Worm (Caenorhabditis elegans) whole organism, mixed stage, embryonic: ENCODE results near the gene F11D5.7.

Experiments
- M03D4.4 ChIP-seq: sonication (generic microtip); optimal IDR thresholded peaks from 2 replicates; lab custom pipeline; 2017; ENCODE audit warnings: mild to moderate bottlenecking, missing genetic modification characterization, missing compliant biosample characterization
- bed-3 ChIP-seq: fragments of 200-800 bp; sonication (Bioruptor generic); optimal IDR thresholded peaks from 3 replicates; lab custom pipeline; 2018; ENCODE audit warnings: mild to moderate bottlenecking, missing genetic modification characterization, moderate library complexity, missing compliant biosample characterization
- blmp-1 ChIP-seq: fragments of 150-350 bp; optimal IDR thresholded peaks from 2 replicates; lab custom pipeline; 2014; ENCODE audit warnings: missing biosample characterization, missing genetic modification characterization
- ceh-39 ChIP-seq: fragments of 150-350 bp; optimal IDR thresholded peaks from 2 replicates; lab custom pipeline; 2014; ENCODE audit warnings: missing biosample characterization, missing genetic modification characterization
- ceh-43 ChIP-seq: fragments of 200-800 bp; sonication (Bioruptor generic); optimal IDR thresholded peaks from 2 replicates; lab custom pipeline; 2018; ENCODE audit warnings: mild to moderate bottlenecking, missing genetic modification characterization, moderate library complexity, missing compliant biosample characterization
- ceh-83 ChIP-seq: fragments of 200-800 bp; sonication (Bioruptor generic); optimal IDR thresholded peaks from 2 replicates; lab custom pipeline; 2018; ENCODE audit warnings: mild to moderate bottlenecking, missing genetic modification characterization, missing compliant biosample characterization
- ces-1 ChIP-seq: fragments of 150-350 bp; optimal IDR thresholded peaks from 2 replicates; lab custom pipeline; 2014; ENCODE audit warnings: missing biosample characterization, missing genetic modification reagents, missing genetic modification characterization
- cnd-1 ChIP-seq: fragments of 200-800 bp; sonication (Bioruptor generic); optimal IDR thresholded peaks from 2 replicates; lab custom pipeline; 2018; ENCODE audit warnings: mild to moderate bottlenecking, missing genetic modification characterization, missing compliant biosample characterization
- drap-1 ChIP-seq: fragments of 200-800 bp; sonication (Bioruptor generic); optimal IDR thresholded peaks from 3 replicates; lab custom pipeline; 2018; ENCODE audit warnings: mild to moderate bottlenecking, missing genetic modification characterization, missing compliant biosample characterization
- elt-1 ChIP-seq: sonication (generic microtip); optimal IDR thresholded peaks from 2 replicates; lab custom pipeline; 2017; ENCODE audit warnings: missing genetic modification characterization, mild to moderate bottlenecking, missing compliant biosample characterization, antibody characterized with exemption, moderate library complexity, borderline replicate concordance; ENCODE audit not compliant: insufficient read depth
- elt-3 ChIP-seq: fragments of 150-350 bp; optimal IDR thresholded peaks from 2 replicates; lab custom pipeline; 2014; ENCODE audit warnings: missing biosample characterization, missing genetic modification characterization
- flh-1 ChIP-seq: fragments of 200-800 bp; sonication (Bioruptor generic); optimal IDR thresholded peaks from 2 replicates; lab custom pipeline; 2018; ENCODE audit warnings: mild to moderate bottlenecking, missing genetic modification characterization, moderate library complexity, missing compliant biosample characterization
- ham-2 ChIP-seq: fragments of 200-800 bp; sonication (Bioruptor generic); optimal IDR thresholded peaks from 2 replicates; lab custom pipeline; 2018; ENCODE audit warnings: mild to moderate bottlenecking, missing genetic modification characterization, missing compliant biosample characterization
- hlh-1 ChIP-seq: fragments of 150-350 bp; optimal IDR thresholded peaks from 2 replicates; lab custom pipeline; 2014; ENCODE audit warnings: missing biosample characterization, missing genetic modification reagents, missing genetic modification characterization
- lin-13 ChIP-seq: fragments of 150-350 bp; optimal IDR thresholded peaks from 2 replicates; lab custom pipeline; 2014; ENCODE audit warnings: missing biosample characterization, missing genetic modification characterization
- lin-32 ChIP-seq: fragments of 200-800 bp; sonication (Bioruptor generic); optimal IDR thresholded peaks from 2 replicates; lab custom pipeline; 2018; ENCODE audit warnings: mild to moderate bottlenecking, missing genetic modification characterization, missing compliant biosample characterization
- lsy-2 ChIP-seq: fragments of 150-350 bp; optimal IDR thresholded peaks from 2 replicates; lab custom pipeline; 2014; ENCODE audit warnings: missing biosample characterization, missing genetic modification characterization
- mab-5 ChIP-seq: fragments of 150-350 bp; optimal IDR thresholded peaks from 2 replicates; lab custom pipeline; 2014; ENCODE audit warnings: missing biosample characterization, missing genetic modification characterization
- mep-1 ChIP-seq: fragments of 150-350 bp; optimal IDR thresholded peaks from 2 replicates; lab custom pipeline; 2017; ENCODE audit warnings: missing biosample characterization, missing genetic modification reagents, missing genetic modification characterization, inconsistent platforms
- mls-2 ChIP-seq: sonication (generic microtip); optimal IDR thresholded peaks from 2 replicates; lab custom pipeline; 2016; ENCODE audit warnings: mild to moderate bottlenecking, missing genetic modification characterization, moderate library complexity, missing compliant biosample characterization
- nhr-12 ChIP-seq: fragments of 150-350 bp; optimal IDR thresholded peaks from 2 replicates; lab custom pipeline; 2014; ENCODE audit warnings: missing biosample characterization, missing genetic modification characterization
- nhr-2 ChIP-seq: fragments of 150-350 bp; optimal IDR thresholded peaks from 2 replicates; lab custom pipeline; 2014; ENCODE audit warnings: missing biosample characterization, missing genetic modification characterization
- nhr-237 ChIP-seq: fragments of 150-350 bp; optimal IDR thresholded peaks from 2 replicates; lab custom pipeline; 2014; ENCODE audit warnings: missing biosample characterization, missing genetic modification characterization
- nhr-28 ChIP-seq: fragments of 150-350 bp; optimal IDR thresholded peaks from 2 replicates; lab custom pipeline; 2014; ENCODE audit warnings: missing biosample characterization, missing genetic modification characterization
- nhr-76 ChIP-seq: sonication (generic microtip); optimal IDR thresholded peaks from 2 replicates; lab custom pipeline; 2017; ENCODE audit warnings: missing biosample characterization, missing genetic modification characterization
- pha-4 ChIP-seq: fragments of 150-350 bp; optimal IDR thresholded peaks from 2 replicates; lab custom pipeline; 2018; ENCODE audit warnings: missing biosample characterization, missing genetic modification reagents, missing genetic modification characterization
- sem-2 ChIP-seq: fragments of 200-800 bp; sonication (Bioruptor generic); optimal IDR thresholded peaks from 2 replicates; lab custom pipeline; 2018; ENCODE audit warnings: mild to moderate bottlenecking, missing genetic modification characterization, missing compliant biosample characterization
- snpc-4 ChIP-seq: fragments of 150-350 bp; optimal IDR thresholded peaks from 2 replicates; lab custom pipeline; 2014; ENCODE audit warnings: missing biosample characterization, missing genetic modification characterization
- sptf-1 ChIP-seq: sonication (generic microtip); optimal IDR thresholded peaks from 2 replicates; lab custom pipeline; 2017; ENCODE audit warnings: mild to moderate bottlenecking, missing genetic modification characterization, moderate library complexity, missing compliant biosample characterization
- tbx-8 ChIP-seq: fragments of 200-800 bp; sonication (Bioruptor generic); optimal IDR thresholded peaks from 2 replicates; lab custom pipeline; 2018; ENCODE audit warnings: mild to moderate bottlenecking, missing genetic modification characterization, moderate library complexity, missing compliant biosample characterization
- unc-120 ChIP-seq: sonication (generic microtip); optimal IDR thresholded peaks from 2 replicates; lab custom pipeline; 2017; ENCODE audit warnings: missing genetic modification characterization, missing compliant biosample characterization; ENCODE audit not compliant: poor library complexity, severe bottlenecking
- unc-39 ChIP-seq: fragments of 150-350 bp; optimal IDR thresholded peaks from 2 replicates; lab custom pipeline; 2014; ENCODE audit warnings: missing biosample characterization, missing genetic modification characterization
- unc-62 ChIP-seq: fragments of 150-350 bp; optimal IDR thresholded peaks from 2 replicates; lab custom pipeline; 2014; ENCODE audit warnings: missing biosample characterization, missing genetic modification reagents, missing genetic modification characterization
- zip-8 ChIP-seq: fragments of 150-350 bp; optimal IDR thresholded peaks from 2 replicates; lab custom pipeline; 2014; ENCODE audit warnings: missing biosample characterization, missing genetic modification characterization
- ztf-11 ChIP-seq: fragments of 150-350 bp; optimal IDR thresholded peaks from 2 replicates; lab custom pipeline; 2014; ENCODE audit warnings: missing biosample characterization, missing genetic modification characterization

The F11D5.7 gene

ce11 chrX:3343620-3344197 lies 39.5 kb downstream of the F11D5.7 start:
- TF ChIP-seq flh-1 (GFP tag; lab: Kevin White, UChicago): no peak
- TF ChIP-seq ztf-11: no peak
- no peak for TF ChIP-seq zip-8
- TF ChIP-seq nhr-76 (tag; lab: Kevin White, UChicago): no peak
- TF ChIP-seq bed-3 (GFP tag; lab: Kevin White, UChicago): no peak
- no peak for TF ChIP-seq ceh-39 (tag; lab: Kevin White, UChicago)
- TF ChIP-seq pha-4 (tag; lab: Kevin White, UChicago): no peak
- peak; percentile 18 for TF ChIP-seq unc-120 (tag; lab: Kevin White, UChicago)
- TF ChIP-seq tbx-8: no peak
- TF ChIP-seq sem-2 (GFP tag; lab: Kevin White, UChicago): no peak
- TF ChIP-seq hlh-1: no peak
- TF ChIP-seq sptf-1 (tag; lab: Kevin White, UChicago): peak; percentile 41
- TF ChIP-seq ham-2 (GFP tag; lab: Kevin White, UChicago): no peak
- no peak for TF ChIP-seq ceh-83 (GFP tag; lab: Kevin White, UChicago)
- no peak for TF ChIP-seq mab-5 (tag; lab: Kevin White, UChicago)
- TF ChIP-seq cnd-1 (tag; lab: Kevin White, UChicago): no peak
- TF ChIP-seq nhr-237: no peak
- TF ChIP-seq nhr-28 (tag; lab: Kevin White, UChicago): no peak
- no peak for TF ChIP-seq ces-1 (GFP tag; lab: Kevin White, UChicago)
- TF ChIP-seq M03D4.4 (tag; lab: Kevin White, UChicago): peak; percentile 0
- TF ChIP-seq lsy-2 (tag; lab: Kevin White, UChicago): no peak
- TF ChIP-seq elt-3 (tag; lab: Kevin White, UChicago): no peak
- no peak for TF ChIP-seq ceh-43 (GFP tag; lab: Kevin White, UChicago)
- TF ChIP-seq unc-39 (tag; lab: Kevin White, UChicago): no peak
- TF ChIP-seq blmp-1 (tag; lab: Kevin White, UChicago): no peak
- TF ChIP-seq elt-1 (tag; lab: Kevin White, UChicago): peak; percentile 92
- TF ChIP-seq, all 35 proteins: peak for 4

- TF ChIP-seq unc-120 (tag; lab: Kevin White, UChicago): peak; percentile 47
- TF ChIP-seq lin-13 (tag; lab: Kevin White, UChicago): peak; percentile 35
- TF ChIP-seq ces-1 (GFP tag; lab: Kevin White, UChicago): no peak
- TF ChIP-seq M03D4.4 (tag; lab: Kevin White, UChicago): peak; percentile 85
- peak; percentile 38 for TF ChIP-seq tbx-8
- no peak for TF ChIP-seq elt-1 (tag; lab: Kevin White, UChicago)
- TF ChIP-seq snpc-4 (tag; lab: Kevin White, UChicago): no peak
- no peak for TF ChIP-seq mab-5 (tag; lab: Kevin White, UChicago)
- TF ChIP-seq mep-1: no peak
- peak; percentile 51 for TF ChIP-seq bed-3 (GFP tag; lab: Kevin White, UChicago)
- TF ChIP-seq nhr-2: no peak
- no peak for TF ChIP-seq pha-4 (tag; lab: Kevin White, UChicago)
- TF ChIP-seq lsy-2 (tag; lab: Kevin White, UChicago): no peak
- peak; percentile 24 for TF ChIP-seq flh-1 (GFP tag; lab: Kevin White, UChicago)
- peak; percentile 72 for TF ChIP-seq sem-2 (GFP tag; lab: Kevin White, UChicago)
- no peak for TF ChIP-seq unc-62
- TF ChIP-seq ceh-39 (tag; lab: Kevin White, UChicago): no peak
- TF ChIP-seq elt-3 (tag; lab: Kevin White, UChicago): no peak
- TF ChIP-seq nhr-28 (tag; lab: Kevin White, UChicago): no peak
- TF ChIP-seq cnd-1 (tag; lab: Kevin White, UChicago): peak; percentile 82
- no peak for TF ChIP-seq unc-39 (tag; lab: Kevin White, UChicago)
- peak; percentile 24 for TF ChIP-seq ham-2 (GFP tag; lab: Kevin White, UChicago)
- peak; percentile 78 for TF ChIP-seq ceh-83 (GFP tag; lab: Kevin White, UChicago)
- TF ChIP-seq drap-1 (GFP tag; lab: Kevin White, UChicago): peak; percentile 78
- TF ChIP-seq lin-32 (GFP tag; lab: Kevin White, UChicago): peak; percentile 42
- peak; percentile 45 for TF ChIP-seq ceh-43 (GFP tag; lab: Kevin White, UChicago)
- no peak for TF ChIP-seq zip-8
- peak; percentile 11 for TF ChIP-seq hlh-1
- TF ChIP-seq mls-2 (tag; lab: Kevin White, UChicago): peak; percentile 82
- no peak for TF ChIP-seq nhr-237
- peak; percentile 79 for TF ChIP-seq sptf-1 (tag; lab: Kevin White, UChicago)
- TF ChIP-seq nhr-12: no peak
Observed at ce11 chrX:3347904-3348441, 43.8 kb downstream of the F11D5.7 start, which contains the start of gene ZK816.3. ZK816.3 (plus strand) TSS chrX:3348391.
